Fruit fly (Drosophila melanogaster): ENCODE results near the gene alpha-Man-IIa.

alpha-Man-IIa gene

DNA sequence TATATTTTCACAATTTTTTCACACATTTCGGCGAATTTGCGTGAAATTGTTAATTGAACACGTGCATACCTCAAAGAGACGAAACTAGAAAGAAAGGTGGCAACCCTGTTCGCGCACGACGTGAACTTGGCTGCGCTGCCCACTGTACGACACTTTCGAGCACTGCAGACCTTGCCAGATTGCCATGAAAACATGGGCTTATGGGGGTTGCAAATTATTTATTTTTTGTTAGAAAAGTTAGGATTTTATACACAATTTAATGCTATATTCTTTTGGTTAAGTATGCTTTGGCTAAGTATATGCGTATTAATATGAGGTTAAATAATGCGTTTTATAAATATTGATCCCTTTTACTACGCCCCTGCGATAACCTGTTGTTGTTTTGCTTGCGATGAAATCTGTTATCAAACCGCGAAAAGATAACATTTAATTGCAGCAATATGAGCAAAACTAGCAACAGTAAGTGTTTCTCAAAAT, 11.2 kb upstream of the alpha-Man-IIa start, which contains the start of the genes RpL34b and CG8132 (continued):
- TF ChIP-seq repo (GFP tag; optimal IDR thresholded peaks at IDR 0.05) (peak; percentile 89), CG18599 (GFP tag; optimal IDR thresholded peaks at IDR 0.05) (peak; percentile 97), vfl (GFP tag; optimal IDR thresholded peaks at IDR 0.05) (peak; percentile 98), bab2 (GFP tag; optimal IDR thresholded peaks at IDR 0.05) (peak; percentile 93), CG2202 (tag; optimal IDR thresholded peaks at IDR 0.05) (peak; percentile 93), pan (optimal IDR thresholded peaks at IDR 0.05) (no peak), pan (GFP tag; optimal IDR thresholded peaks at IDR 0.05 in 1 of 2, IDR thresholded peaks at IDR 0.05 in 1 of 2) (peak in 1 of 2 experiments; percentile 96), CG12769 (tag; optimal IDR thresholded peaks at IDR 0.05) (no peak), CG1024 (GFP tag; IDR thresholded peaks at IDR 0.05) (peak; percentile 88), CG14965 (GFP tag; optimal IDR thresholded peaks at IDR 0.05; ENCODE audit: borderline replicate concordance) (peak; percentile 60), CG8281 (tag; optimal IDR thresholded peaks at IDR 0.05) (peak; percentile 83), CG2199 (GFP tag; IDR thresholded peaks at IDR 0.05) (peak; percentile 94)

DNA sequence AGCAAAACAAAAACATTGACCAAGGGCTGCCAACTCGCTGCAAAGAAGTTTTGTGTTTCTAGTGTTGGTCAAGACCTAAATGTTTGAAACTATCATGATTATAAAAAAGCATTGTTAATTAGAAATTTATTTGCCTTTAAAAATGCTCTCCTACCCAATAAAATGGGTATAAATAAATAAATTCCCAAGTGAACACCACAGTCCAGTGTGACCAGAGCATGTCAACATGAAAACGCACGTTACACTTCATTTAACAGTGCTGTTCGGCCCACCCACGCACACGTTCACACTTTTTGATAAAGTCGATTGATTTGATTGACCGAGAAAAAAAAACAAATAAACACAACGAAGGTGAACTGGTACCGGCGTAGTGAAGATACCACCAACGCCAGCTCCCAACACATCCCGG, 8.2 kb upstream of the alpha-Man-IIa start, which contains the start of the genes CG9356, BBIP1 and CG8135:
CG9356 (minus strand) TSS at position 166 of the 409 bp plus-strand sequence.
BBIP1 (plus strand) TSS at position 282 of the 409 bp plus-strand sequence.
CG8135 (plus strand) TSS at position 282 of the 409 bp plus-strand sequence.
- peak; percentile 92 for TF ChIP-seq stwl (tag; optimal IDR thresholded peaks at IDR 0.05)
- no peak for TF ChIP-seq Poxn (GFP tag; IDR thresholded peaks at IDR 0.05)
- TF ChIP-seq wdn (GFP tag; IDR thresholded peaks at IDR 0.05): no peak
- TF ChIP-seq klu (GFP tag; IDR thresholded peaks at IDR 0.05): peak; percentile 73; the same call in 1 of the 2 replicates
- TF ChIP-seq CG34376 (GFP tag; optimal IDR thresholded peaks at IDR 0.05): peak; percentile 65
- no peak for TF ChIP-seq C15 (GFP tag; IDR thresholded peaks at IDR 0.05)
- TF ChIP-seq slp2 (GFP tag; optimal IDR thresholded peaks at IDR 0.05): peak; percentile 73
- TF ChIP-seq lab (GFP tag; optimal IDR thresholded peaks at IDR 0.05): no peak
- TF ChIP-seq CG10462 (GFP tag; optimal IDR thresholded peaks at IDR 0.05): peak; percentile 74
- TF ChIP-seq CG1529 (GFP tag; optimal IDR thresholded peaks at IDR 0.05): no peak
- TF ChIP-seq CG9932 (GFP tag; IDR thresholded peaks at IDR 0.05): peak; percentile 75
- peak; percentile 26 for TF ChIP-seq cwo (GFP tag; optimal IDR thresholded peaks at IDR 0.05)
- peak; percentile 45; the same call in 1 of the 2 replicates for TF ChIP-seq CG14441 (GFP tag; IDR thresholded peaks at IDR 0.05)
- peak; percentile 47; the same call in 1 of the 2 replicates for TF ChIP-seq Ada2b (GFP tag; IDR thresholded peaks at IDR 0.05)
- peak; percentile 87 for TF ChIP-seq CG3847 (GFP tag; IDR thresholded peaks at IDR 0.05)
- TF ChIP-seq Trl (optimal IDR thresholded peaks at IDR 0.05): no peak
- TF ChIP-seq Trl (GFP tag; optimal IDR thresholded peaks at IDR 0.05): peak; percentile 84
- peak; percentile 85 for TF ChIP-seq ind (GFP tag; optimal IDR thresholded peaks at IDR 0.05)
- TF ChIP-seq br (optimal IDR thresholded peaks at IDR 0.05): no peak
- peak; percentile 81 for TF ChIP-seq Dip3 (GFP tag; optimal IDR thresholded peaks at IDR 0.05)
- TF ChIP-seq Mes4 (GFP tag; optimal IDR thresholded peaks at IDR 0.05): peak; percentile 76
- TF ChIP-seq CG31365 (tag; optimal IDR thresholded peaks at IDR 0.05): no peak
- peak; percentile 65 for TF ChIP-seq NC2α (GFP tag; optimal IDR thresholded peaks at IDR 0.05)
- peak; percentile 59; the same call in 1 of the 3 replicates for TF ChIP-seq dysf (GFP tag; IDR thresholded peaks at IDR 0.05)
- no peak for TF ChIP-seq sim (GFP tag; IDR thresholded peaks at IDR 0.05)
- TF ChIP-seq kni (GFP tag; optimal IDR thresholded peaks at IDR 0.05): peak; percentile 82
- peak; percentile 56 for TF ChIP-seq emc (GFP tag; optimal IDR thresholded peaks at IDR 0.05)
- TF ChIP-seq CG43689 (GFP tag; IDR thresholded peaks at IDR 0.05): no peak
- no peak for TF ChIP-seq CG14860 (GFP tag; IDR thresholded peaks at IDR 0.05; ENCODE audit: partially characterized antibody)
- TF ChIP-seq Asciz (GFP tag; optimal IDR thresholded peaks at IDR 0.05): no peak
- peak; percentile 68 for TF ChIP-seq cato (GFP tag; optimal IDR thresholded peaks at IDR 0.05; ENCODE audit: borderline replicate concordance)
- TF ChIP-seq CG14667 (GFP tag; IDR thresholded peaks at IDR 0.05): no peak
- peak; percentile 72 for TF ChIP-seq CoRest (tag; optimal IDR thresholded peaks at IDR 0.05)
- TF ChIP-seq CG34422 (GFP tag; IDR thresholded peaks at IDR 0.05): peak; percentile 80
- TF ChIP-seq CG6254 (GFP tag; optimal IDR thresholded peaks at IDR 0.05): peak; percentile 56
- peak; percentile 59 for TF ChIP-seq Sry-β (GFP tag; optimal IDR thresholded peaks at IDR 0.05)
- TF ChIP-seq CG2199 (GFP tag; IDR thresholded peaks at IDR 0.05): no peak
- peak; percentile 85 for TF ChIP-seq CG1603 (tag; optimal IDR thresholded peaks at IDR 0.05)
- peak; percentile 71 for TF ChIP-seq CG13287 (GFP tag; IDR thresholded peaks at IDR 0.05; ENCODE audit: partially characterized antibody)
